Fruit fly (Drosophila melanogaster): ENCODE results near the gene Rh4.
A peak's percentile ranks its signal among the peaks of the same experiment; 100 is the strongest.

Rh4 gene

dm6 chr3L:16804627-16805026 is 57.7 kb downstream of the Rh4 start, which contains the start of gene nudC:
TSS of gene nudC (plus strand) at chr3L:16804994.
- no peak for TF ChIP-seq OdsH (GFP tag; optimal IDR thresholded peaks at IDR 0.05)
- TF ChIP-seq Rel (GFP tag; optimal IDR thresholded peaks at IDR 0.05): no peak
- TF ChIP-seq Rel (tag; optimal IDR thresholded peaks at IDR 0.05): peak; percentile 9
- TF ChIP-seq CrebA (GFP tag; optimal IDR thresholded peaks at IDR 0.05; ENCODE audit: borderline replicate concordance): no peak
- TF ChIP-seq Dfd (GFP tag; optimal IDR thresholded peaks at IDR 0.05): no peak

DNA sequence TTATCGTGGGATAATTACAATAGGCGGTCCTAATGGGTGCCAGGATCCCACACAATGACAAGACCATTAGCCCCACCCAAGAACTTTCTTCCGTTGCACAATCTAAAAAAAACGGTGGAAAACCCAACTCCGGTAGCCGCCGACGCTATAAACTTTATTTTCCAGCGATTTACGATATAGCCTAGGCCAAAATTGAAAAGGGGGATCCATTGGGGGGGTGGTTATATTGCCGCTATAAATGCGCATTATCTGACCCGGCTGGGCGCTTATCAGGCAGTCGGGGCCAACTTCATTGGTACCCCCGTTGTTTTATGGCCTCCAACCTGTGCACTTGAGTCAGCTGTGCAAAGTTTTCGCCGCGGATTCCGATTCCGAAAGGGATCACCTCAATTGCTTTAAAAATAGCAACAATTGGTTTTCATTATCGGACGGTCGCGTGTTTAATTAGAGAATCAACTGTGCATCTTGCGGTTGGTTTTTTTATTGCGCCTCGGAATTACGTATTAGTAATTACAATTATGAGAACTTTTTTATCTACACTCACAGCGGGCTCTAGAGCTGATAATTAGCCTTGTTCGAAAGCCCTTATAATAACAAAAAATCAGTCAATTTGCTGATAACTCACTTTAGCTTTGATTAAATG is 58.5 kb downstream of the Rh4 start:
- TF ChIP-seq sv (GFP tag; optimal IDR thresholded peaks at IDR 0.05) (no peak), jim (GFP tag; optimal IDR thresholded peaks at IDR 0.05) (no peak), tai (GFP tag; optimal IDR thresholded peaks at IDR 0.05) (no peak), Hr83 (GFP tag; optimal IDR thresholded peaks at IDR 0.05; ENCODE audit: poor library complexity, severe bottlenecking) (peak; percentile 48), CG9705 (GFP tag; optimal IDR thresholded peaks at IDR 0.05) (peak; percentile 7), Sp1 (GFP tag; optimal IDR thresholded peaks at IDR 0.05) (peak; percentile 73), foxo (GFP tag; optimal IDR thresholded peaks at IDR 0.05) (peak; percentile 22 to 27), Rel (GFP tag; optimal IDR thresholded peaks at IDR 0.05) (no peak), Rel (tag; optimal IDR thresholded peaks at IDR 0.05) (peak; percentile 81), brk (GFP tag; optimal IDR thresholded peaks at IDR 0.05) (no peak), dmrt93B (GFP tag; optimal IDR thresholded peaks at IDR 0.05) (no peak), Jra (GFP tag; optimal IDR thresholded peaks at IDR 0.05) (no peak), Dif (GFP tag; optimal IDR thresholded peaks at IDR 0.05; ENCODE audit: partially characterized antibody) (no peak), lola (GFP tag; optimal IDR thresholded peaks at IDR 0.05) (no peak), Abd-B (GFP tag; optimal IDR thresholded peaks at IDR 0.05) (no peak), dsf (GFP tag; optimal IDR thresholded peaks at IDR 0.05; ENCODE audit: borderline replicate concordance) (no peak), fru (GFP tag; optimal IDR thresholded peaks at IDR 0.05) (peak; percentile 52), br (GFP tag; optimal IDR thresholded peaks at IDR 0.05) (peak; percentile 90), Vsx2 (GFP tag; optimal IDR thresholded peaks at IDR 0.05; ENCODE audit: partially characterized antibody) (no peak), dl (GFP tag; optimal IDR thresholded peaks at IDR 0.05; ENCODE audit: insufficient read depth in 1 of 2, partially characterized antibody in 2 of 2) (peak in 1 of 2 experiments; percentile 69), ey (GFP tag; optimal IDR thresholded peaks at IDR 0.05) (no peak), Dfd (GFP tag; optimal IDR thresholded peaks at IDR 0.05) (no peak), Mio (GFP tag; optimal IDR thresholded peaks at IDR 0.05) (peak; percentile 16), Myc (optimal IDR thresholded peaks at IDR 0.05) (no peak), HLH106 (tag; optimal IDR thresholded peaks at IDR 0.05) (peak; percentile 59), OdsH (GFP tag; optimal IDR thresholded peaks at IDR 0.05) (peak; percentile 25), psq (GFP tag; optimal IDR thresholded peaks at IDR 0.05) (no peak), sage (GFP tag; optimal IDR thresholded peaks at IDR 0.05) (no peak), pan (optimal IDR thresholded peaks at IDR 0.05) (no peak), N (GFP tag; optimal IDR thresholded peaks at IDR 0.05) (no peak), CG32264 (GFP tag; optimal IDR thresholded peaks at IDR 0.05) (no peak), rgr (GFP tag; optimal IDR thresholded peaks at IDR 0.05) (peak; percentile 54), usp (GFP tag; optimal IDR thresholded peaks at IDR 0.05) (no peak), Hr78 (GFP tag; optimal IDR thresholded peaks at IDR 0.05) (no peak), woc (GFP tag; optimal IDR thresholded peaks at IDR 0.05) (no peak), CrebA (GFP tag; optimal IDR thresholded peaks at IDR 0.05; ENCODE audit: borderline replicate concordance) (peak; percentile 84), Hnf4 (GFP tag; optimal IDR thresholded peaks at IDR 0.05) (peak; percentile 43), GATAd (GFP tag; optimal IDR thresholded peaks at IDR 0.05) (no peak), h (GFP tag; optimal IDR thresholded peaks at IDR 0.05) (peak; percentile 72)

DNA sequence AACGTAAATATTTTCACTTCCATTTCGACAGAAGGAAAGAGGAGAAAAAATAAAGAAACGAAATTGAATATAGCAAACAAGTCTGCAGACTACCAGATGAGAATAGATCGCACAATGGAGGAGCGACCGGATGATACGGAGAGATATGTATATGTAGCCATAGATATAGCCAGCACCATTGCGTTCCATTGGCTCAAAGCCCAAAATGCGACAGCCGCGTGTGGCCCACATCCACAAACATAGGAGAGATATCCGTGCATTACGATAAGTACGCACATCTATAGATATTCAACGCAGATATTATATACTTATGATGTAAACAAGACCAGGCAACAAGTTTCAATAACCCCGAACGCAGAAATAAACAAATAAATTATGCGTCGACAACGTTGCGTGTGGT is 59.0 kb downstream of the Rh4 start:
- TF ChIP-seq Mio (GFP tag; optimal IDR thresholded peaks at IDR 0.05) (no peak), Hr78 (GFP tag; optimal IDR thresholded peaks at IDR 0.05) (no peak), jim (GFP tag; optimal IDR thresholded peaks at IDR 0.05) (no peak)

Measured in whole organism, wandering third instar larva.